Worm (Caenorhabditis elegans) whole organism, L4 larva: ENCODE data around the gene C03H12.1.

Experiments used
- fkh-10 ChIP-seq: fragments of 150-350 bp; optimal IDR thresholded peaks from 2 replicates; lab custom pipeline; 2014; ENCODE audit warnings: missing biosample characterization, missing genetic modification reagents, missing genetic modification characterization
- nhr-6 ChIP-seq: fragments of 150-350 bp; optimal IDR thresholded peaks from 2 replicates; lab custom pipeline; 2014; ENCODE audit warnings: missing biosample characterization, missing genetic modification characterization
- sdz-12 ChIP-seq: fragments of 200-800 bp; sonication (Bioruptor generic); optimal IDR thresholded peaks from 2 replicates; lab custom pipeline; 2018; ENCODE audit warnings: mild to moderate bottlenecking, missing genetic modification characterization, missing compliant biosample characterization

DNA sequence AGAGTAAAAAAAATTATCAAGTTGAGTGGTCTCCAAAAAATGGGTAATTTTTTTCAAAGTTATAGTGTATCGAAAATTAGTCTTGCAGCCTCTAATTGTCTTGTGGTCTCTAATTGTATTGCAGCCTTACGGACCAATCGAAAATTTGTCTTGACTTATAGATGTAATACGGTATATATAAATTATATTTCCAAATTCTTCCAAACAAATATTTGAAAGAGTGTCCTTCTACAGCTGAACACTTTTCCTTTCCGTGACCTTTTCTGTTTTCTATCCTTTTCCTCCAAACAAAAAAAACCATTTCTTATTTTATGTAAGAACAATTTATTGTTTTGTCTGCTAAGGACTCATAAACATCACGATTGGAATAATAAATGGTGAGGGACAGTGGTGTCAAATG is 48.6 kb upstream of the C03H12.1 start, which contains the start of gene K09E9.7:
- TF ChIP-seq sdz-12 = no peak
- no peak for TF ChIP-seq fkh-10
- no peak for TF ChIP-seq nhr-6 (tag; lab: Kevin White, UChicago)
